Worm (Caenorhabditis elegans): ENCODE data around the gene Y54G11A.1.

Gene Y54G11A.1

ce11 chrII:14256779-14257178 lies 12.2 kb downstream of the Y54G11A.1 start, which contains the start of gene Y54G11A.19:
Gene Y54G11A.19, minus strand, starts transcription at chrII:14256879.
- TF ChIP-seq mdl-1 (tag; optimal IDR thresholded peaks at IDR 0.05): no peak
- TF ChIP-seq ztf-4 (tag; optimal IDR thresholded peaks at IDR 0.05): no peak

DNA sequence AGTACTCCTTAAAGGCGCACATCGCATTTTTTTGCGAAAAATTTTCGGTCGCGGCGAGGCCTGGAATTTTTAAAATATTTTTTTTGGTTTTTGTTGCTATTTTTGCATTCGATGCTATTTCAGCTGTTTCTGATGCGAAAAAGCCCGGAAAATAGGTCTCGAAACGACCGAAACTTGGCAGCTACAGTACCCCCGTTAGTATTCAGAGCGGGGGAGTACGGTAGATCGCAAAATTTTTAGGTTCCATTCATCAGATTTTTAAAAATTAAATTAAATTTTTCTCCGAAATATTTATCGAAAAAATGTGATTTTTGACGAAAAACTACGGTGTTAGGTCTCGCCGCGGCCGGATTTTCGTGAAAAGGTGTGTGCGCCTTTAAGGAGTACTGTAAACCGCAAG lies 13.1 kb downstream of the Y54G11A.1 start:
- TF ChIP-seq nhr-77 (tag; optimal IDR thresholded peaks at IDR 0.05): no peak
- TF ChIP-seq zag-1 (tag; optimal IDR thresholded peaks at IDR 0.05): no peak
- TF ChIP-seq nhr-25 (tag; optimal IDR thresholded peaks at IDR 0.05): no peak
- TF ChIP-seq peb-1 (tag; optimal IDR thresholded peaks at IDR 0.05): no peak
- TF ChIP-seq ama-1 (optimal IDR thresholded peaks at IDR 0.05): no peak
- no peak for TF ChIP-seq dmd-4 (tag; optimal IDR thresholded peaks at IDR 0.05)
- no peak for TF ChIP-seq ztf-4 (tag; optimal IDR thresholded peaks at IDR 0.05)
- TF ChIP-seq lin-11 (tag; optimal IDR thresholded peaks at IDR 0.05): no peak
- no peak for TF ChIP-seq ceh-16 (tag; optimal IDR thresholded peaks at IDR 0.05)
- no peak for TF ChIP-seq unc-39 (tag; optimal IDR thresholded peaks at IDR 0.05)
- no peak for TF ChIP-seq sma-3 (GFP tag; optimal IDR thresholded peaks at IDR 0.05)
- no peak for TF ChIP-seq lin-39 (tag; optimal IDR thresholded peaks at IDR 0.05)
- TF ChIP-seq elt-1 (tag; optimal IDR thresholded peaks at IDR 0.05): no peak
- TF ChIP-seq fos-1 (tag; optimal IDR thresholded peaks at IDR 0.05): no peak

DNA sequence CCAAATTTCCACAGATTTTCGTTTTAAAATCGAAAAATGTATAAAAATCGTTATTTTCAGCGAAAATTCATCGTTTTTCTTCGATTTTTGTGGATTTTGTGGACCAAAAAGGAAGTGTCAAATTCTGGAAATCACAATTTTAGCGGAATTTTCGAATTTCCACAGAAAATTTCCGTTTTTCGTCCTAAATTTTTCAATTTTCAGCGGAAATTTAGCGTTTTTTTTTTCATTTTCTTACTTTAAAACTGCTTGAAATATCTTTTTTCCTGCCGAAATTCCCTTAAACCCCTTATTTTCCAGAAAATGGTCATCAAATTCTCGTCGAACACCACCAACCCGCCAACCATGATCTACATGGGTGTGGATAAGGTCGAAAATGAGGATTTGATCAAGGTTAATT lies 16.9 kb downstream of the Y54G11A.1 start, which contains the start of gene Y54G11A.2:
Gene Y54G11A.2, plus strand, starts transcription at position 301 of the 400 bp plus-strand sequence.
- TF ChIP-seq fos-1 (tag; optimal IDR thresholded peaks at IDR 0.05): no peak
- no peak for TF ChIP-seq nhr-12 (tag; optimal IDR thresholded peaks at IDR 0.05)
- TF ChIP-seq C34F6.9 (tag; optimal IDR thresholded peaks at IDR 0.05): no peak
- no peak for TF ChIP-seq nhr-129 (tag; optimal IDR thresholded peaks at IDR 0.05)
- no peak for TF ChIP-seq ztf-4 (tag; optimal IDR thresholded peaks at IDR 0.05)
- no peak for TF ChIP-seq gmeb-1 (tag; optimal IDR thresholded peaks at IDR 0.05)
- no peak for TF ChIP-seq nhr-10 (tag; optimal IDR thresholded peaks at IDR 0.05)
- no peak for TF ChIP-seq snpc-4 (tag; optimal IDR thresholded peaks at IDR 0.05)
- no peak for TF ChIP-seq crh-2 (tag; optimal IDR thresholded peaks at IDR 0.05)

DNA sequence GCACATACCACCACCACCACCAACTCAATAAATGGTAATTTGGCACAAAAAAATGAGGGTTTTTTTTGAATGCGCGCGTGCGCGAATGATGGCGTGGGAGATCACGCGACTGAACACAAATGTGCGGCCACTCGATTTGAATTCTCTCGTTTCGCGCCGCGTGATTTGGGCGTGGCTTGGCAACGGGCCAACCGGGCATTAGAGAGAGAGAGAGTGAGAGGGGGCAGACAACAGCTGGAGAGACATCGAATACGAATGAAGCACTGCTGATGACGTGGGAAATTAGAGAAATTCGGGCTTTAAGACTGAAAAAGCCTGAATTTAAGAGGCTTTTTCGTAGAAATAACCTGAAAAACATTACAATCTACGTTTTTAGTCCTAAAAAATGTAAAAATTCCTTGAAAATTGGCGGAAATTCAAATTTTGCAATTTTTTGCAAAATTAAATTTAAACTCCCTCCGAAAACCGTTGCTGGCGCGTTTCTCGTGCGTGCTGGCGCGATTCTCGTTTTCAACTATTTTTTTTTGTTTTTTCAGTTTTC lies 17.5 kb downstream of the Y54G11A.1 start:
- TF ChIP-seq crh-2 (tag; optimal IDR thresholded peaks at IDR 0.05): peak; percentile 95
- peak; percentile 85 for TF ChIP-seq lsy-2 (tag; optimal IDR thresholded peaks at IDR 0.05)
- TF ChIP-seq sma-9 (GFP tag; optimal IDR thresholded peaks at IDR 0.05): peak; percentile 93
- TF ChIP-seq sma-9 (tag; optimal IDR thresholded peaks at IDR 0.05): no peak
- peak; percentile 85 for TF ChIP-seq nhr-6 (tag; optimal IDR thresholded peaks at IDR 0.05)
- TF ChIP-seq ztf-1 (GFP tag; conservative IDR thresholded peaks at IDR 0.05): peak; percentile 73; the same call in 1 of the 2 replicates
- TF ChIP-seq nhr-129 (tag; optimal IDR thresholded peaks at IDR 0.05): peak; percentile 79
- TF ChIP-seq mbf-1 (tag; optimal IDR thresholded peaks at IDR 0.05): no peak
- no peak for TF ChIP-seq ztf-11 (tag; optimal IDR thresholded peaks at IDR 0.05)
- no peak for TF ChIP-seq peb-1 (tag; optimal IDR thresholded peaks at IDR 0.05)
- peak; percentile 10 for TF ChIP-seq ceh-82 (tag; optimal IDR thresholded peaks at IDR 0.05)
- peak; percentile 20 for TF ChIP-seq dmd-4 (tag; optimal IDR thresholded peaks at IDR 0.05)
- TF ChIP-seq nhr-23 (tag; optimal IDR thresholded peaks at IDR 0.05): no peak
- TF ChIP-seq ztf-4 (tag; optimal IDR thresholded peaks at IDR 0.05): peak; percentile 86
- TF ChIP-seq ama-1 (optimal IDR thresholded peaks at IDR 0.05): peak; percentile 66
- TF ChIP-seq sma-3 (GFP tag; optimal IDR thresholded peaks at IDR 0.05): peak; percentile 93
- no peak for TF ChIP-seq elt-3 (tag; optimal IDR thresholded peaks at IDR 0.05)
- TF ChIP-seq egl-27 (tag; optimal IDR thresholded peaks at IDR 0.05): peak; percentile 18
- no peak for TF ChIP-seq lin-11 (tag; optimal IDR thresholded peaks at IDR 0.05)
- peak; percentile 91 for TF ChIP-seq C34F6.9 (tag; optimal IDR thresholded peaks at IDR 0.05)
- TF ChIP-seq nhr-25 (tag; optimal IDR thresholded peaks at IDR 0.05): peak; percentile 95
- TF ChIP-seq nhr-10 (tag; optimal IDR thresholded peaks at IDR 0.05): peak; percentile 64
- TF ChIP-seq lin-39 (tag; optimal IDR thresholded peaks at IDR 0.05): no peak
- peak; percentile 35 for TF ChIP-seq snpc-4 (tag; optimal IDR thresholded peaks at IDR 0.05)
- peak; percentile 51 to 81 for TF ChIP-seq mdl-1 (tag; optimal IDR thresholded peaks at IDR 0.05)
- TF ChIP-seq nhr-77 (tag; optimal IDR thresholded peaks at IDR 0.05): peak; percentile 53
- TF ChIP-seq aly-2 (tag; optimal IDR thresholded peaks at IDR 0.05): no peak
- no peak for TF ChIP-seq skn-1 (tag; optimal IDR thresholded peaks at IDR 0.05)
- TF ChIP-seq unc-55 (GFP tag; optimal IDR thresholded peaks at IDR 0.05): peak; percentile 69
- no peak for TF ChIP-seq elt-1 (tag; optimal IDR thresholded peaks at IDR 0.05)
- no peak for TF ChIP-seq nhr-11 (tag; optimal IDR thresholded peaks at IDR 0.05)
- TF ChIP-seq nhr-12 (tag; optimal IDR thresholded peaks at IDR 0.05): no peak
- TF ChIP-seq nhr-237 (tag; optimal IDR thresholded peaks at IDR 0.05): no peak
- peak; percentile 57 for TF ChIP-seq ZK546.5 (tag; optimal IDR thresholded peaks at IDR 0.05)
- TF ChIP-seq Y55F3AM.14 (GFP tag; optimal IDR thresholded peaks at IDR 0.05): peak; percentile 93
- peak; percentile 4 for TF ChIP-seq zag-1 (tag; optimal IDR thresholded peaks at IDR 0.05)
- TF ChIP-seq mab-5 (tag; optimal IDR thresholded peaks at IDR 0.05): peak; percentile 76
- peak; percentile 86 for TF ChIP-seq blmp-1 (tag; optimal IDR thresholded peaks at IDR 0.05; ENCODE audit: insufficient read depth)
- peak; percentile 87 for TF ChIP-seq nhr-21 (tag; optimal IDR thresholded peaks at IDR 0.05)
- peak; percentile 90 for TF ChIP-seq lin-13 (GFP tag; optimal IDR thresholded peaks at IDR 0.05)
- peak; percentile 85 for TF ChIP-seq sem-4 (tag; optimal IDR thresholded peaks at IDR 0.05)
